Fruit fly (Drosophila melanogaster): ENCODE results near the gene S-Lap2.

Gene S-Lap2

dm6 chr3L:8651876-8652571, 32.3 kb downstream of the S-Lap2 start (continued):
- TF ChIP-seq Xbp1 (GFP tag; optimal IDR thresholded peaks at IDR 0.05), result peak; percentile 26
- no peak for TF ChIP-seq Hand (GFP tag; optimal IDR thresholded peaks at IDR 0.05)
- no peak for TF ChIP-seq CG17359 (tag; optimal IDR thresholded peaks at IDR 0.05)
- no peak for TF ChIP-seq gsb-n (tag; optimal IDR thresholded peaks at IDR 0.05)
- TF ChIP-seq insv (GFP tag; optimal IDR thresholded peaks at IDR 0.05), result no peak
- TF ChIP-seq CG12391 (tag; optimal IDR thresholded peaks at IDR 0.05), result no peak
- no peak for TF ChIP-seq Hr78 (GFP tag; optimal IDR thresholded peaks at IDR 0.05)
- TF ChIP-seq CG18262 (tag; optimal IDR thresholded peaks at IDR 0.05), result no peak
- no peak for TF ChIP-seq lilli (GFP tag; optimal IDR thresholded peaks at IDR 0.05)
- TF ChIP-seq Ada2b (GFP tag; IDR thresholded peaks at IDR 0.05), result no peak
- no peak for TF ChIP-seq Hmx (GFP tag; optimal IDR thresholded peaks at IDR 0.05)
- TF ChIP-seq sna (GFP tag; IDR thresholded peaks at IDR 0.05; ENCODE audit: partially characterized antibody), result no peak
- TF ChIP-seq Elba2 (GFP tag; optimal IDR thresholded peaks at IDR 0.05), result no peak
- no peak for TF ChIP-seq tio (GFP tag; optimal IDR thresholded peaks at IDR 0.05)
- no peak for TF ChIP-seq stc (GFP tag; IDR thresholded peaks at IDR 0.05)
- TF ChIP-seq Six4 (GFP tag; optimal IDR thresholded peaks at IDR 0.05), result no peak
- TF ChIP-seq kay (GFP tag; optimal IDR thresholded peaks at IDR 0.05), result no peak
- TF ChIP-seq CG17568 (GFP tag; optimal IDR thresholded peaks at IDR 0.05), result no peak
- no peak for TF ChIP-seq CG8281 (tag; optimal IDR thresholded peaks at IDR 0.05)
- TF ChIP-seq bsh (GFP tag; optimal IDR thresholded peaks at IDR 0.05), result no peak
- no peak for TF ChIP-seq CG1647 (GFP tag; optimal IDR thresholded peaks at IDR 0.05)
- TF ChIP-seq CG33213 (GFP tag; optimal IDR thresholded peaks at IDR 0.05), result no peak
- no peak for TF ChIP-seq pho (GFP tag; optimal IDR thresholded peaks at IDR 0.05)
- no peak for TF ChIP-seq CG32767 (GFP tag; IDR thresholded peaks at IDR 0.05)
- TF ChIP-seq CG11398 (GFP tag; optimal IDR thresholded peaks at IDR 0.05), result no peak
- peak; percentile 65 for TF ChIP-seq amos (GFP tag; IDR thresholded peaks at IDR 0.05; ENCODE audit: partially characterized antibody)
- no peak for TF ChIP-seq CG14050 (GFP tag; IDR thresholded peaks at IDR 0.05)
- no peak for TF ChIP-seq Spps (tag; optimal IDR thresholded peaks at IDR 0.05)
- TF ChIP-seq CG3407 (GFP tag; optimal IDR thresholded peaks at IDR 0.05), result no peak
- 0 out of 2 replicates have a peak, but pooled peaks have one; percentile 11 for TF ChIP-seq Ptx1 (GFP tag; IDR thresholded peaks at IDR 0.05)
- TF ChIP-seq CG32532 (GFP tag; IDR thresholded peaks at IDR 0.05), result peak; percentile 51; the same call in 1 of the 2 replicates
- no peak for TF ChIP-seq schlank (tag; optimal IDR thresholded peaks at IDR 0.05)
- no peak for TF ChIP-seq ttk (GFP tag; IDR thresholded peaks at IDR 0.05)
- no peak for TF ChIP-seq CG11696 (GFP tag; IDR thresholded peaks at IDR 0.05)
- peak; percentile 31; the same call in 1 of the 2 replicates for TF ChIP-seq vvl (GFP tag; IDR thresholded peaks at IDR 0.05)
- TF ChIP-seq Lhr (GFP tag; optimal IDR thresholded peaks at IDR 0.05), result peak; percentile 42
- TF ChIP-seq CG31224 (GFP tag; IDR thresholded peaks at IDR 0.05), result no peak
- peak; percentile 23 for TF ChIP-seq sens (GFP tag)
- TF ChIP-seq Abd-B (GFP tag; optimal IDR thresholded peaks at IDR 0.05), result peak; percentile 41
- no peak for TF ChIP-seq Bdp1 (GFP tag; optimal IDR thresholded peaks at IDR 0.05)
- peak; percentile 22 for TF ChIP-seq phol (tag; optimal IDR thresholded peaks at IDR 0.05)
- no peak for TF ChIP-seq CG16815 (GFP tag; optimal IDR thresholded peaks at IDR 0.05)
- no peak for TF ChIP-seq CG7963 (GFP tag; IDR thresholded peaks at IDR 0.05; ENCODE audit: partially characterized antibody)
- TF ChIP-seq Dref (GFP tag; IDR thresholded peaks at IDR 0.05), result no peak
- TF ChIP-seq Med (GFP tag), result peak; percentile 18
- no peak for TF ChIP-seq zfh1 (GFP tag; IDR thresholded peaks at IDR 0.05)
- no peak for TF ChIP-seq MBD-R2 (GFP tag; IDR thresholded peaks at IDR 0.05)
- peak; percentile 31 for TF ChIP-seq pita (GFP tag; optimal IDR thresholded peaks at IDR 0.05)
- TF ChIP-seq CG33557 (GFP tag; optimal IDR thresholded peaks at IDR 0.05), result no peak
- no peak for TF ChIP-seq rib (GFP tag; IDR thresholded peaks at IDR 0.05)
